Fruit fly (Drosophila melanogaster): ENCODE data around the gene Gbeta5.

Gene Gbeta5

dm6 chrX:8101479-8102198 lies 50.4 kb downstream of the Gbeta5 start, which contains the start of gene CG2258 (continued):
- peak; percentile 38 for TF ChIP-seq CG9876 (GFP tag; optimal IDR thresholded peaks at IDR 0.05)
- no peak for TF ChIP-seq sc (optimal IDR thresholded peaks at IDR 0.05)
- TF ChIP-seq sc (GFP tag; optimal IDR thresholded peaks at IDR 0.05): peak; percentile 71
- peak; percentile 49 for TF ChIP-seq Scr (GFP tag; IDR thresholded peaks at IDR 0.05; ENCODE audit: partially characterized antibody)
- peak; percentile 69 for TF ChIP-seq btn (GFP tag; optimal IDR thresholded peaks at IDR 0.05)
- peak; percentile 70 for TF ChIP-seq CG9437 (GFP tag; optimal IDR thresholded peaks at IDR 0.05)
- TF ChIP-seq trem (tag; optimal IDR thresholded peaks at IDR 0.05): peak; percentile 96
- TF ChIP-seq CG10462 (GFP tag; optimal IDR thresholded peaks at IDR 0.05): peak; percentile 1
- peak; percentile 30 for TF ChIP-seq Myb (GFP tag; optimal IDR thresholded peaks at IDR 0.05)
- no peak for TF ChIP-seq prd (optimal IDR thresholded peaks at IDR 0.05)
- peak; percentile 86 for TF ChIP-seq prd (GFP tag; IDR thresholded peaks at IDR 0.05)
- peak; percentile 87 for TF ChIP-seq CG8388 (GFP tag; optimal IDR thresholded peaks at IDR 0.05)
- no peak for TF ChIP-seq CG1832 (GFP tag; optimal IDR thresholded peaks at IDR 0.05)
- peak; percentile 74 for TF ChIP-seq gsb (GFP tag; IDR thresholded peaks at IDR 0.05)
- TF ChIP-seq Dad (GFP tag; optimal IDR thresholded peaks at IDR 0.05): no peak
- no peak for TF ChIP-seq CG42726 (GFP tag; IDR thresholded peaks at IDR 0.05; ENCODE audit: partially characterized antibody)
- peak; percentile 33 for TF ChIP-seq CG4617 (GFP tag; optimal IDR thresholded peaks at IDR 0.05; ENCODE audit: borderline replicate concordance)
- peak; percentile 66 for TF ChIP-seq Nf-YA (GFP tag; IDR thresholded peaks at IDR 0.05)
- peak; percentile 70 for TF ChIP-seq fd64A (GFP tag; optimal IDR thresholded peaks at IDR 0.05)
- no peak for TF ChIP-seq tll (GFP tag; optimal IDR thresholded peaks at IDR 0.05)
- peak; percentile 58 for TF ChIP-seq CG18764 (GFP tag; optimal IDR thresholded peaks at IDR 0.05)
- peak; percentile 68 for TF ChIP-seq CG31388 (GFP tag; optimal IDR thresholded peaks at IDR 0.05)
- TF ChIP-seq CG17359 (tag; optimal IDR thresholded peaks at IDR 0.05): peak; percentile 95
- TF ChIP-seq chinmo (GFP tag; IDR thresholded peaks at IDR 0.05; ENCODE audit: partially characterized antibody): 0 out of 4 replicates have a peak, but pooled peaks have one; percentile 29
- TF ChIP-seq Atf6 (GFP tag; IDR thresholded peaks at IDR 0.05): peak; percentile 82
- peak; percentile 61 for TF ChIP-seq CG4404 (GFP tag; IDR thresholded peaks at IDR 0.05)
- TF ChIP-seq unpg (GFP tag; optimal IDR thresholded peaks at IDR 0.05): peak; percentile 92
- peak; percentile 87 to 94 for TF ChIP-seq bsh (GFP tag; optimal IDR thresholded peaks at IDR 0.05)
- TF ChIP-seq CG6813 (GFP tag; optimal IDR thresholded peaks at IDR 0.05): peak; percentile 83
- peak; percentile 68; the same call in 1 of the 2 replicates for TF ChIP-seq MBD-R2 (GFP tag; IDR thresholded peaks at IDR 0.05)
- peak; percentile 66; the same call in 2 of the 3 replicates for TF ChIP-seq CG2889 (GFP tag; IDR thresholded peaks at IDR 0.05)
- TF ChIP-seq CG10565 (GFP tag; optimal IDR thresholded peaks at IDR 0.05): no peak
- TF ChIP-seq stc (GFP tag; IDR thresholded peaks at IDR 0.05): peak; percentile 84
- peak; percentile 7 for TF ChIP-seq CTCF (GFP tag; optimal IDR thresholded peaks at IDR 0.05)
- TF ChIP-seq CG30020 (tag; optimal IDR thresholded peaks at IDR 0.05): no peak
- TF ChIP-seq CG9215 (GFP tag; IDR thresholded peaks at IDR 0.05): peak; percentile 72
- TF ChIP-seq trh (GFP tag; optimal IDR thresholded peaks at IDR 0.05): peak; percentile 9
- TF ChIP-seq CG13894 (tag; optimal IDR thresholded peaks at IDR 0.05): peak; percentile 65
- TF ChIP-seq gfzf (GFP tag; optimal IDR thresholded peaks at IDR 0.05): peak; percentile 8
- TF ChIP-seq Poxn (GFP tag; IDR thresholded peaks at IDR 0.05): peak; percentile 37; the same call in 1 of the 2 replicates
- peak; percentile 94 for TF ChIP-seq dmrt99B (tag; optimal IDR thresholded peaks at IDR 0.05)
- peak; percentile 12 for TF ChIP-seq ab (GFP tag; optimal IDR thresholded peaks at IDR 0.05)
- TF ChIP-seq CG2712 (tag; optimal IDR thresholded peaks at IDR 0.05): peak; percentile 88
- no peak for TF ChIP-seq pnt (GFP tag; optimal IDR thresholded peaks at IDR 0.05)
- peak; percentile 5 for TF ChIP-seq Hmx (GFP tag; optimal IDR thresholded peaks at IDR 0.05)
- TF ChIP-seq zen2 (GFP tag; IDR thresholded peaks at IDR 0.05; ENCODE audit: partially characterized antibody): 0 out of 3 replicates have a peak, but pooled peaks have one; percentile 15
- TF ChIP-seq Sox100B (GFP tag; optimal IDR thresholded peaks at IDR 0.05): peak; percentile 83
- TF ChIP-seq CG33557 (GFP tag; optimal IDR thresholded peaks at IDR 0.05): peak; percentile 46
- TF ChIP-seq CG12744 (GFP tag; optimal IDR thresholded peaks at IDR 0.05): peak; percentile 66

Measured in whole organism, embryonic.